Worm (Caenorhabditis elegans): ENCODE results near the gene srg-5.

Gene srg-5

ce11 chrIII:6303114-6303647 lies 38.8 kb upstream of the srg-5 start, which contains the start of gene F47D12.9 (continued):
- TF ChIP-seq gei-17 (GFP tag; optimal IDR thresholded peaks at IDR 0.05) (no peak), dpff-1 (tag; optimal IDR thresholded peaks at IDR 0.05) (no peak), F39B2.1 (GFP tag; IDR thresholded peaks at IDR 0.05) (no peak), ceh-91 (GFP tag; IDR thresholded peaks at IDR 0.05) (no peak), let-526 (GFP tag; IDR thresholded peaks at IDR 0.05) (no peak), atf-7 (tag; optimal IDR thresholded peaks at IDR 0.05) (no peak), Y67H2A.10 (GFP tag; conservative IDR thresholded peaks at IDR 0.05) (no peak), mes-4 (tag; optimal IDR thresholded peaks at IDR 0.05) (no peak), T07F8.4 (tag; optimal IDR thresholded peaks at IDR 0.05) (no peak), F57A8.1 (GFP tag; optimal IDR thresholded peaks at IDR 0.05) (no peak), lir-1 (GFP tag; conservative IDR thresholded peaks at IDR 0.05) (no peak), mxl-1 (tag; optimal IDR thresholded peaks at IDR 0.05) (no peak), ceh-58 (GFP tag; IDR thresholded peaks at IDR 0.05) (no peak), hmg-1.2 (GFP tag; IDR thresholded peaks at IDR 0.05) (peak; percentile 89), T26A5.8 (tag; optimal IDR thresholded peaks at IDR 0.05) (no peak), K11D2.4 (GFP tag; IDR thresholded peaks at IDR 0.05) (peak; percentile 47; the same call in 1 of the 2 replicates), Y56A3A.18 (GFP tag; IDR thresholded peaks at IDR 0.05) (no peak), B0019.2 (GFP tag; conservative IDR thresholded peaks at IDR 0.05) (no peak), F23B12.7 (tag; optimal IDR thresholded peaks at IDR 0.05; ENCODE audit: insufficient read depth) (peak; percentile 22), hlh-12 (tag; optimal IDR thresholded peaks at IDR 0.05) (no peak), B0261.1 (tag; optimal IDR thresholded peaks at IDR 0.05) (no peak), madf-3 (GFP tag; IDR thresholded peaks at IDR 0.05) (no peak), repo-1 (tag; optimal IDR thresholded peaks at IDR 0.05) (no peak), pha-4 (tag; optimal IDR thresholded peaks at IDR 0.05) (no peak), hmg-20 (GFP tag; IDR thresholded peaks at IDR 0.05) (no peak), fkh-3 (tag; optimal IDR thresholded peaks at IDR 0.05) (no peak), ZK185.1 (tag; optimal IDR thresholded peaks at IDR 0.05; ENCODE audit: poor library complexity, severe bottlenecking) (no peak), F37B4.10 (GFP tag; IDR thresholded peaks at IDR 0.05) (no peak), aptf-2 (GFP tag; conservative IDR thresholded peaks at IDR 0.05) (no peak), ccch-3 (GFP tag; optimal IDR thresholded peaks at IDR 0.05) (no peak), pbrm-1 (GFP tag; IDR thresholded peaks at IDR 0.05) (0 out of 2 replicates have a peak, but pooled peaks have one; percentile 46), F22D6.2 (tag; optimal IDR thresholded peaks at IDR 0.05) (peak; percentile 30), egl-18 (GFP tag; IDR thresholded peaks at IDR 0.05) (no peak), ekl-4 (GFP tag; IDR thresholded peaks at IDR 0.05) (peak; percentile 45; the same call in 1 of the 2 replicates), attf-6 (GFP tag; IDR thresholded peaks at IDR 0.05) (no peak), madf-10 (tag; optimal IDR thresholded peaks at IDR 0.05) (no peak), somi-1 (GFP tag; optimal IDR thresholded peaks at IDR 0.05) (peak; percentile 80), die-1 (tag; optimal IDR thresholded peaks at IDR 0.05) (no peak), athp-1 (tag; optimal IDR thresholded peaks at IDR 0.05) (no peak), F10E7.11 (tag; optimal IDR thresholded peaks at IDR 0.05) (no peak), lin-40 (tag; optimal IDR thresholded peaks at IDR 0.05) (peak; percentile 81), madf-6 (GFP tag; IDR thresholded peaks at IDR 0.05) (0 out of 2 replicates have a peak, but pooled peaks have one; percentile 8), ceh-100 (GFP tag; IDR thresholded peaks at IDR 0.05) (no peak), F55B11.4 (tag; optimal IDR thresholded peaks at IDR 0.05; ENCODE audit: borderline replicate concordance, insufficient read depth) (no peak), dpl-1 (GFP tag; optimal IDR thresholded peaks at IDR 0.05) (no peak), C06A6.2 (GFP tag; conservative IDR thresholded peaks at IDR 0.05) (0 out of 2 replicates have a peak, but pooled peaks have one; percentile 26), efl-1 (GFP tag; optimal IDR thresholded peaks at IDR 0.05) (no peak), cebp-2 (GFP tag; IDR thresholded peaks at IDR 0.05) (no peak), xnd-1 (tag; optimal IDR thresholded peaks at IDR 0.05) (no peak), Y53G8AR.9 (GFP tag; conservative IDR thresholded peaks at IDR 0.05) (no peak)
